Fruit fly (Drosophila melanogaster) whole organism, embryonic: Measurements from ENCODE around the gene CG13833.

Experiments used
- ATbp ChIP-seq: fragments of 200-800 bp; sonication (Bioruptor generic); optimal IDR thresholded peaks from 2 replicates; lab custom pipeline; 2017; ENCODE audit warnings: missing biosample characterization, mild to moderate bottlenecking, missing genetic modification characterization, missing genetic modification reagents
- Adf1 ChIP-seq: fragments of 200-800 bp; sonication (Bioruptor generic); IDR thresholded peaks from 2 replicates; pipeline ENCODE4 v1.3.6; 2022; ENCODE audit warnings: missing biosample characterization, missing genetic modification characterization
- Bgb ChIP-seq: fragments of 200-800 bp; sonication (Bioruptor generic); IDR thresholded peaks from 2 replicates; pipeline ENCODE4 v1.3.6; 2022; ENCODE audit warnings: missing biosample characterization, missing genetic modification characterization; ENCODE audit not compliant: partially characterized antibody
- CG10209 ChIP-seq: fragments of 200-800 bp; sonication (Bioruptor generic); optimal IDR thresholded peaks from 3 replicates; lab custom pipeline; 2017; ENCODE audit warnings: missing biosample characterization, mild to moderate bottlenecking, missing genetic modification characterization, missing genetic modification reagents
- CG10267 ChIP-seq: fragments of 200-800 bp; sonication (Bioruptor generic); optimal IDR thresholded peaks from 2 replicates; lab custom pipeline; 2018; ENCODE audit warnings: missing biosample characterization, mild to moderate bottlenecking, missing genetic modification characterization, moderate library complexity
- CG10565 ChIP-seq: fragments of 200-800 bp; sonication (Bioruptor generic); optimal IDR thresholded peaks from 3 replicates; lab custom pipeline; 2016; ENCODE audit warnings: missing biosample characterization, mild to moderate bottlenecking, missing genetic modification characterization
- CG11696 ChIP-seq: fragments of 200-800 bp; sonication (Bioruptor generic); IDR thresholded peaks from 2 replicates; pipeline ENCODE4 v1.3.6; 2022; ENCODE audit warnings: missing biosample characterization, missing genetic modification characterization
- CG13775 ChIP-seq: fragments of 200-800 bp; sonication (Bioruptor generic); optimal IDR thresholded peaks from 3 replicates; lab custom pipeline; 2017; ENCODE audit warnings: missing biosample characterization, mild to moderate bottlenecking, missing genetic modification characterization
- CG16813 ChIP-seq: fragments of 200-800 bp; sonication (Bioruptor generic); IDR thresholded peaks from 3 replicates; pipeline ENCODE4 v1.3.6; 2022; ENCODE audit warnings: missing biosample characterization, missing genetic modification characterization; ENCODE audit not compliant: partially characterized antibody
- CG18262 ChIP-seq: fragments of 200-800 bp; optimal IDR thresholded peaks from 3 replicates; lab custom pipeline; 2019; ENCODE audit warnings: missing biosample characterization, mild to moderate bottlenecking, missing genetic modification characterization, moderate library complexity
- CG2678 ChIP-seq: fragments of 200-800 bp; sonication (Bioruptor generic); optimal IDR thresholded peaks from 3 replicates; lab custom pipeline; 2019; ENCODE audit warnings: missing biosample characterization, mild to moderate bottlenecking, missing genetic modification characterization, moderate library complexity
- CG2889 ChIP-seq: fragments of 200-800 bp; sonication (Bioruptor generic); IDR thresholded peaks from 3 replicates; pipeline ENCODE4 v1.3.6; 2022; ENCODE audit warnings: missing biosample characterization, missing genetic modification characterization
- CG3281 ChIP-seq: fragments of 200-800 bp; sonication (Bioruptor generic); optimal IDR thresholded peaks from 3 replicates; lab custom pipeline; 2017; ENCODE audit warnings: missing biosample characterization, mild to moderate bottlenecking, missing genetic modification characterization
- CG34224 ChIP-seq: fragments of 200-800 bp; sonication (Bioruptor generic); IDR thresholded peaks from 3 replicates; pipeline ENCODE4 v1.3.6; 2022; ENCODE audit warnings: missing biosample characterization, missing genetic modification characterization; ENCODE audit not compliant: partially characterized antibody
- CG6175 ChIP-seq: fragments of 200-800 bp; sonication (Bioruptor generic); IDR thresholded peaks from 3 replicates; pipeline ENCODE4 v1.3.6; 2022; ENCODE audit warnings: missing biosample characterization, missing genetic modification characterization
- CG6254 ChIP-seq: fragments of 200-800 bp; sonication (Bioruptor generic); optimal IDR thresholded peaks from 3 replicates; lab custom pipeline; 2017; ENCODE audit warnings: mild to moderate bottlenecking, missing biosample characterization, missing genetic modification reagents, missing genetic modification characterization
- CG6272 ChIP-seq: fragments of 200-800 bp; sonication (Bioruptor generic); IDR thresholded peaks from 2 replicates; pipeline ENCODE4 v1.3.6; 2022; ENCODE audit warnings: missing biosample characterization, missing genetic modification characterization
- CG6791 ChIP-seq: fragments of 200-800 bp; sonication (Bioruptor generic); IDR thresholded peaks from 3 replicates; pipeline ENCODE4 v1.3.6; 2022; ENCODE audit warnings: missing biosample characterization, missing genetic modification characterization; ENCODE audit not compliant: partially characterized antibody
- CG8089 ChIP-seq: fragments of 200-800 bp; sonication (Bioruptor generic); optimal IDR thresholded peaks from 3 replicates; lab custom pipeline; 2016; ENCODE audit warnings: missing biosample characterization, missing genetic modification characterization
- CG8290 ChIP-seq, 3 experiments: fragments of 200-800 bp; sonication (Bioruptor generic); optimal IDR thresholded peaks; 2 replicates each; lab custom pipeline; 2016 to 2019; ENCODE audit warnings: missing biosample characterization in 3 of 3, missing genetic modification characterization in 3 of 3, mild to moderate bottlenecking in 2 of 3, moderate library complexity in 1 of 3
- CG8924 ChIP-seq: fragments of 200-800 bp; optimal IDR thresholded peaks from 3 replicates; lab custom pipeline; 2019; ENCODE audit warnings: missing biosample characterization, mild to moderate bottlenecking, missing genetic modification characterization, moderate library complexity
- CG9727 ChIP-seq: fragments of 200-800 bp; sonication (Bioruptor generic); optimal IDR thresholded peaks from 3 replicates; lab custom pipeline; 2017; ENCODE audit warnings: missing biosample characterization, mild to moderate bottlenecking, missing genetic modification characterization
- CG9932 ChIP-seq: fragments of 200-800 bp; sonication (Bioruptor generic); IDR thresholded peaks from 2 replicates; pipeline ENCODE4 v1.3.6; 2022; ENCODE audit warnings: missing biosample characterization, missing genetic modification characterization
- CTCF ChIP-seq: fragments of 200-800 bp; sonication (Bioruptor generic); optimal IDR thresholded peaks from 2 replicates; lab custom pipeline; 2017; ENCODE audit warnings: missing biosample characterization, mild to moderate bottlenecking, missing genetic modification characterization, moderate library complexity
- Deaf1 ChIP-seq: fragments of 200-800 bp; optimal IDR thresholded peaks from 3 replicates; lab custom pipeline; 2019; ENCODE audit warnings: missing biosample characterization, mild to moderate bottlenecking, missing genetic modification characterization, moderate library complexity
- Dll ChIP-seq: fragments of 200-800 bp; sonication (Bioruptor generic); IDR thresholded peaks from 4 replicates; pipeline ENCODE4 v1.3.6; 2022; ENCODE audit warnings: missing biosample characterization, missing genetic modification characterization; ENCODE audit not compliant: partially characterized antibody
- Max ChIP-seq: fragments of 200-800 bp; sonication (Bioruptor generic); optimal IDR thresholded peaks from 2 replicates; lab custom pipeline; 2016; ENCODE audit warnings: missing biosample characterization, mild to moderate bottlenecking, missing genetic modification characterization
- NC2α ChIP-seq: fragments of 200-800 bp; sonication (Bioruptor generic); optimal IDR thresholded peaks from 2 replicates; lab custom pipeline; 2016; ENCODE audit warnings: missing biosample characterization, missing genetic modification characterization
- NfI ChIP-seq: fragments of 200-800 bp; sonication (Bioruptor generic); optimal IDR thresholded peaks from 3 replicates; lab custom pipeline; 2018; ENCODE audit warnings: missing biosample characterization, mild to moderate bottlenecking, missing genetic modification characterization, moderate library complexity
- Ptx1 ChIP-seq: fragments of 200-800 bp; sonication (Bioruptor generic); IDR thresholded peaks from 2 replicates; pipeline ENCODE4 v1.3.6; 2022; ENCODE audit warnings: missing biosample characterization, missing genetic modification characterization
- ac ChIP-seq: fragments of 200-800 bp; sonication (Bioruptor generic); optimal IDR thresholded peaks from 3 replicates; lab custom pipeline; 2017; ENCODE audit warnings: missing biosample characterization, mild to moderate bottlenecking, missing genetic modification characterization
- al ChIP-seq: fragments of 200-800 bp; sonication (Bioruptor generic); IDR thresholded peaks from 2 replicates; pipeline ENCODE4 v1.3.6; 2022; ENCODE audit warnings: missing biosample characterization, missing genetic modification characterization
- bsh ChIP-seq, 2 experiments: fragments of 200-800 bp; sonication (Bioruptor generic); optimal IDR thresholded peaks; 2 replicates each; lab custom pipeline; 2017 to 2018; ENCODE audit warnings: mild to moderate bottlenecking in 2 of 2, missing biosample characterization in 2 of 2, missing genetic modification characterization in 2 of 2, moderate library complexity in 1 of 2
- cas ChIP-seq: fragments of 200-800 bp; sonication (Bioruptor generic); IDR thresholded peaks from 2 replicates; pipeline ENCODE4 v1.3.6; 2022; ENCODE audit warnings: missing biosample characterization, missing genetic modification characterization
- crp ChIP-seq, 2 experiments: fragments of 200-800 bp; sonication (Bioruptor generic); optimal IDR thresholded peaks; 2 replicates in 1 of 2; 3 replicates in 1 of 2; lab custom pipeline; 2017; ENCODE audit warnings: missing biosample characterization in 2 of 2, missing genetic modification characterization in 2 of 2, mild to moderate bottlenecking in 1 of 2, moderate library complexity in 1 of 2
- dmrt11E ChIP-seq: fragments of 200-800 bp; sonication (Bioruptor generic); optimal IDR thresholded peaks from 3 replicates; lab custom pipeline; 2018; ENCODE audit warnings: missing biosample characterization, mild to moderate bottlenecking, missing genetic modification characterization, moderate library complexity
- esg ChIP-seq: fragments of 200-800 bp; sonication (Bioruptor generic); conservative IDR thresholded peaks from 2 replicates; pipeline ENCODE4 v1.3.6; 2022; ENCODE audit warnings: missing biosample characterization, missing genetic modification characterization
- eyg ChIP-seq: fragments of 200-800 bp; sonication (Bioruptor generic); optimal IDR thresholded peaks from 3 replicates; lab custom pipeline; 2016; ENCODE audit warnings: missing biosample characterization, missing genetic modification characterization
- hb ChIP-seq: fragments of 200-800 bp; sonication (Bioruptor generic); IDR thresholded peaks from 3 replicates; pipeline ENCODE4 v1.3.6; 2022; ENCODE audit warnings: missing biosample characterization, missing genetic modification characterization; ENCODE audit not compliant: partially characterized antibody
- lbe ChIP-seq: fragments of 200-800 bp; sonication (Bioruptor generic); optimal IDR thresholded peaks from 2 replicates; lab custom pipeline; 2016; ENCODE audit warnings: missing biosample characterization, mild to moderate bottlenecking, missing genetic modification characterization
- pros ChIP-seq: fragments of 200-800 bp; sonication (Bioruptor generic); optimal IDR thresholded peaks from 3 replicates; lab custom pipeline; 2019; ENCODE audit warnings: missing biosample characterization, mild to moderate bottlenecking, missing genetic modification characterization, moderate library complexity
- run ChIP-seq: fragments of 200-800 bp; sonication (Bioruptor generic); optimal IDR thresholded peaks from 3 replicates; lab custom pipeline; 2018; ENCODE audit warnings: missing biosample characterization, mild to moderate bottlenecking, missing genetic modification characterization
- sc ChIP-seq, 3 experiments: fragments of >200 bp in 2 of 3; fragments of 200-800 bp in 1 of 3; sonication (Bioruptor generic) in 1 of 3; optimal IDR thresholded peaks; 2 replicates in 2 of 3; 3 replicates in 1 of 3; lab custom pipeline; 2017; ENCODE audit warnings: mild to moderate bottlenecking in 1 of 3, missing biosample characterization in 1 of 3, missing genetic modification characterization in 1 of 3, missing genetic modification reagents in 1 of 3
- scrt ChIP-seq: fragments of 200-800 bp; sonication (Bioruptor generic); optimal IDR thresholded peaks from 2 replicates; lab custom pipeline; 2018; ENCODE audit warnings: missing biosample characterization, mild to moderate bottlenecking, missing genetic modification characterization, moderate library complexity
- ssp ChIP-seq: fragments of 200-800 bp; sonication (Bioruptor generic); IDR thresholded peaks from 2 replicates; pipeline ENCODE4 v1.3.6; 2022; ENCODE audit warnings: missing biosample characterization, missing genetic modification characterization
- tna ChIP-seq: fragments of 200-800 bp; sonication (Bioruptor generic); IDR thresholded peaks from 2 replicates; pipeline ENCODE4 v1.3.6; 2022; ENCODE audit warnings: missing biosample characterization, missing genetic modification characterization; ENCODE audit not compliant: partially characterized antibody
- trem ChIP-seq: fragments of 200-800 bp; optimal IDR thresholded peaks from 3 replicates; lab custom pipeline; 2019; ENCODE audit warnings: missing biosample characterization, mild to moderate bottlenecking, missing genetic modification characterization, moderate library complexity
- vvl ChIP-seq: fragments of 200-800 bp; sonication (Bioruptor generic); IDR thresholded peaks from 2 replicates; pipeline ENCODE4 v1.3.6; 2022; ENCODE audit warnings: missing biosample characterization, missing genetic modification characterization
- wor ChIP-seq: fragments of 200-800 bp; sonication (Bioruptor generic); IDR thresholded peaks from 2 replicates; pipeline ENCODE4 v1.3.6; 2022; ENCODE audit warnings: missing biosample characterization, missing genetic modification characterization

Gene CG13833

DNA sequence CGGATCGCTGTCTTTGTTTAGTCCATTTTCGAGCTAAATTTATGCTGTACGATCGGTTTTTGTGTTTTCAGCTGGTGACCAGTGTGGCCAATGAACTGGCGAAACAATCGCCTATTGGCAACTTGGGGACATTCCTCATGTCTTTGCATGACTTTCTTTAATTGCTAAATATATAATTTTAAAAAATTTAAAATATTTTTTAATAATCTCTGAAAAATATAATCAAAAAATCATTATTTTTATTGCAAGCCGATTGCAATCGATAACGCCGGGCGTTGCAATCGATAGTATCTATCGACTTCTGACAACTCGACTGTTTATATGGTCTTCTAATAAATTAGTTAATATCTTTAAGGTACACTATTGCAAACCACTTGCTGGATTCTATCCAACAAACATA, 25.8 kb upstream of the CG13833 start, which contains the start of the genes sav and Ublcp1 (continued):
- TF ChIP-seq sc (optimal IDR thresholded peaks at IDR 0.05; lab: Kevin White, UChicago): no peak
- TF ChIP-seq sc (GFP tag; optimal IDR thresholded peaks at IDR 0.05; lab: Kevin White, UChicago): no peak
- TF ChIP-seq scrt: no peak
- TF ChIP-seq CG10565 (GFP tag; lab: Kevin White, UChicago): no peak
- peak; percentile 17 for TF ChIP-seq CG10209 (GFP tag; lab: Kevin White, UChicago)
- TF ChIP-seq CG6791 (GFP tag; lab: Robert Waterston, UW): peak; percentile 88
- TF ChIP-seq Adf1 (GFP tag; lab: Robert Waterston, UW): peak; percentile 26; the same call in 1 of the 2 replicates
- no peak for TF ChIP-seq CG11696 (GFP tag; lab: Robert Waterston, UW)
- peak; percentile 30 for TF ChIP-seq CG2678 (tag; lab: Kevin White, UChicago)
- no peak for TF ChIP-seq eyg (GFP tag; lab: Kevin White, UChicago)
- TF ChIP-seq CG9932 (GFP tag; lab: Robert Waterston, UW): peak; percentile 41; the same call in 1 of the 2 replicates
- TF ChIP-seq CG3281 (GFP tag; lab: Kevin White, UChicago): peak; percentile 19
- peak; percentile 40 for TF ChIP-seq CG13775
- TF ChIP-seq wor (GFP tag; lab: Robert Waterston, UW): no peak
- no peak for TF ChIP-seq CG6175 (GFP tag; lab: Robert Waterston, UW)
- TF ChIP-seq CG9727: peak; percentile 44
- TF ChIP-seq CG10267 (tag; lab: Kevin White, UChicago): peak; percentile 64
- peak in 1 of 2 experiments; percentile 12 for TF ChIP-seq bsh (GFP tag; optimal IDR thresholded peaks at IDR 0.05; lab: Kevin White, UChicago)
- no peak for TF ChIP-seq ac
- 0 out of 2 replicates have a peak, but pooled peaks have one; percentile 21 for TF ChIP-seq esg (GFP tag; lab: Robert Waterston, UW)
- peak; percentile 91 for TF ChIP-seq CG16813 (GFP tag; lab: Robert Waterston, UW)
- peak; percentile 19; the same call in 1 of the 2 replicates for TF ChIP-seq CG6272 (GFP tag; lab: Robert Waterston, UW)
- peak; percentile 21 for TF ChIP-seq Deaf1 (tag; lab: Kevin White, UChicago)
- TF ChIP-seq run (tag; lab: Kevin White, UChicago): no peak
- TF ChIP-seq CG2889 (GFP tag; lab: Robert Waterston, UW): no peak
- peak; percentile 85 for TF ChIP-seq trem (tag; lab: Kevin White, UChicago)
- peak; percentile 54 for TF ChIP-seq CG8924 (tag; lab: Kevin White, UChicago)
- TF ChIP-seq dmrt11E (tag; lab: Kevin White, UChicago): peak; percentile 32
- 0 out of 2 replicates have a peak, but pooled peaks have one; percentile 15 for TF ChIP-seq ssp (GFP tag; lab: Robert Waterston, UW)
- TF ChIP-seq CG6254 (GFP tag; lab: Kevin White, UChicago): peak; percentile 20
- TF ChIP-seq CG18262 (tag; lab: Kevin White, UChicago): peak; percentile 55
- TF ChIP-seq cas: no peak
- TF ChIP-seq NC2α: no peak
- peak; percentile 61 for TF ChIP-seq lbe (GFP tag; lab: Kevin White, UChicago)
- TF ChIP-seq al (GFP tag; lab: Robert Waterston, UW): no peak
- TF ChIP-seq CG34224 (GFP tag; lab: Robert Waterston, UW): peak; percentile 92
- TF ChIP-seq Max (GFP tag; lab: Kevin White, UChicago): peak; percentile 25
- no peak for TF ChIP-seq pros
- TF ChIP-seq tna (GFP tag; lab: Robert Waterston, UW): peak; percentile 69; the same call in 1 of the 2 replicates
- no peak for TF ChIP-seq CG8089 (GFP tag; lab: Kevin White, UChicago)
- peak; percentile 95 for TF ChIP-seq Dll (GFP tag; lab: Robert Waterston, UW)
- TF ChIP-seq ATbp (GFP tag; lab: Kevin White, UChicago): no peak
- peak; percentile 28 for TF ChIP-seq CG8290 (GFP tag; optimal IDR thresholded peaks at IDR 0.05; lab: Kevin White, UChicago)
- no peak for TF ChIP-seq CG8290 (tag; optimal IDR thresholded peaks at IDR 0.05; lab: Kevin White, UChicago)
- TF ChIP-seq vvl: peak; percentile 35
- peak; percentile 11 for TF ChIP-seq NfI (GFP tag; lab: Kevin White, UChicago)
- TF ChIP-seq CTCF (GFP tag; lab: Kevin White, UChicago): no peak
- TF ChIP-seq crp (GFP tag; optimal IDR thresholded peaks at IDR 0.05; lab: Kevin White, UChicago): peak in 1 of 2 experiments; percentile 76
- TF ChIP-seq Ptx1 (GFP tag; lab: Robert Waterston, UW): 0 out of 2 replicates have a peak, but pooled peaks have one; percentile 7
- peak; percentile 80 for TF ChIP-seq hb (GFP tag; lab: Robert Waterston, UW)
- peak; percentile 87 for TF ChIP-seq Bgb
